Worm (Caenorhabditis elegans) whole organism, L4/young adult: ENCODE data around the gene neg-1.

Source experiments
- W03F9.2 ChIP-seq: fragments of 150-350 bp; optimal IDR thresholded peaks from 2 replicates; lab custom pipeline; 2014; ENCODE audit warnings: missing biosample characterization, missing genetic modification characterization
- dao-5 ChIP-seq: sonication (generic microtip); optimal IDR thresholded peaks from 2 replicates; lab custom pipeline; 2016; ENCODE audit warnings: missing genotype, missing genetic modification characterization, moderate library complexity, missing compliant biosample characterization
- him-1 ChIP-seq: sonication (generic microtip); optimal IDR thresholded peaks from 2 replicates; lab custom pipeline; 2016; ENCODE audit warnings: missing genotype, missing genetic modification reagents, missing genetic modification characterization, missing compliant biosample characterization

The neg-1 gene

DNA sequence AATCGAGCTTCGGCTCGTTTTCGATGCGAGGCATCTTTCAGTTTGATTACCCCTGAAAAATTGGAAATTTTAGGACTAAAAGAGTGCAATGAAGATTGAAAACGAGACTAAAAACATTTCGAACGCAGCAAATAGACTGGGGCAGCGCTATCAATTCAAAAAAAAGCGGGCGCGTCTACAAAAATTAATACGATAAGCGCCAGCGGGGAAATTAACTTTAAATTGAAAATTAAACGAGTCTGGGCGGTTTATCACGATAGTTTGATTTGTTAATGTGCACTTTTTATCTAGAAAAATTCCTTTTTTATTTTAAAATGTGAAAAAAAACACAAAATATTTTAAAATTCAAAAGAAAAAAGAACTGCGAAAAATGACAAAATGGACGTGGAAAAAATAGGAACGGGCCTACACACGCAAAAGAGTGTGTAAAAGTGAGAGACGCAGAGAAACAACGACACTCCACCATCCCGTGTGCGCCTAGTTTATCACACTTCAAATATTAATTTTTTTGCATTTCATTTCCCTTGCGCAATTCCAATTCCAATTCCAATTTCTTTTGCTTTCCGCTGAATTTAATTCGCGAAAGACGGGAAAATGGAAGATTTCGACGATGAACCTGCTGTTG, 3.3 kb downstream of the neg-1 start, which contains the start of the genes gmpr-1 and fipp-1:
TSS of gene gmpr-1 (minus strand) at position 75 of the 625 bp plus-strand sequence.
TSS of gene fipp-1 (plus strand) at position 499 of the 625 bp plus-strand sequence.
- no peak for TF ChIP-seq him-1 (tag; lab: Kevin White, UChicago)
- TF ChIP-seq W03F9.2 (tag; lab: Kevin White, UChicago): peak; percentile 6

- TF ChIP-seq him-1 (tag; lab: Kevin White, UChicago): no peak
- no peak for TF ChIP-seq dao-5
- TF ChIP-seq W03F9.2 (tag; lab: Kevin White, UChicago): no peak
These were observed 4.2 kb downstream of the neg-1 start for ce11 chrV:4370515-4370914.

- TF ChIP-seq him-1 (tag; lab: Kevin White, UChicago) (no peak), dao-5 (no peak), W03F9.2 (tag; lab: Kevin White, UChicago) (no peak)
These were observed 8.2 kb downstream of the neg-1 start, which contains the start of gene F32D1.11 for ce11 chrV:4366440-4366839. Gene F32D1.11 (minus strand): TSS chrV:4366540.

DNA sequence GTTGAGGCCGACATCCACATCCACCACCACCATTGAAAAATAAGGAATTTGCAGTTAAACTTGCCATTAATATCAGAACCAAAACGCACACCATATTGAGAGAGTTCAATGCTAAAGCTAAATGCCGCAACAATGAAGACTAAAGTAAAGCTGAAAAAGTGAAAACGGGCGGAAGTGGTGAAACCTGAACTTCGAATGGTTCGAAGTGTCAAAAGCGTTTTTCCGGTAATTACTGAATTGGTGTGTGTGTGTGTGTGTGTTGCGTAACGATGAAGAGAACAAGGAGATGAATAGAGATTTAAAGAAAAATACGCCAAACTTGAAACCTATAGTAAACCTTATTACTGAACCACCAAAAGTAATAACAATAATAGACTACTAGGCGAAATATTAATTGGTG, 10.2 kb downstream of the neg-1 start, which contains the start of gene grl-13:
TSS of gene grl-13 (minus strand) at position 101 of the 400 bp plus-strand sequence.
- TF ChIP-seq him-1 (tag; lab: Kevin White, UChicago): no peak
- no peak for TF ChIP-seq W03F9.2 (tag; lab: Kevin White, UChicago)
- TF ChIP-seq dao-5: no peak

DNA sequence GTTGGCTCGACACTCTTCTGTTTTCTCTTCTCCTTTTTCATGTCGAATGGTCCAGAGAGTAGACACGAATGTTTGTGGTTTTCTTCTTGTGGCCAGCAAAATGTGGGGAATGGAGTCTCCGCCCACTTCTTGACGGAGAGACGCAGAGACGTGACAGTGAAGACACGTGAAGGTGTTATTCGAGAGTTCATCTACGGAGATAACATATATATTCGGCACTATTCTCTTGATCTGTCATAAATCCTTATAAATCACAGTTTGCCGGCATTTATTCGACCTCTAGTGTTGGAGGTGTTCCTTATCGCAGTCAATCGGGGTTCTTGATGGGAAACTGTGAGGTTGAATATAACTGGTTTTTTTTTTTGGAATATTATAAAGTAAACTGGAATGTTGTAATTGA, 13.2 kb downstream of the neg-1 start, which contains the start of gene F32D1.3:
TSS of gene F32D1.3 (minus strand) at position 65 of the 400 bp plus-strand sequence.
- TF ChIP-seq dao-5 (no peak), W03F9.2 (tag; lab: Kevin White, UChicago) (no peak), him-1 (tag; lab: Kevin White, UChicago) (no peak)

DNA sequence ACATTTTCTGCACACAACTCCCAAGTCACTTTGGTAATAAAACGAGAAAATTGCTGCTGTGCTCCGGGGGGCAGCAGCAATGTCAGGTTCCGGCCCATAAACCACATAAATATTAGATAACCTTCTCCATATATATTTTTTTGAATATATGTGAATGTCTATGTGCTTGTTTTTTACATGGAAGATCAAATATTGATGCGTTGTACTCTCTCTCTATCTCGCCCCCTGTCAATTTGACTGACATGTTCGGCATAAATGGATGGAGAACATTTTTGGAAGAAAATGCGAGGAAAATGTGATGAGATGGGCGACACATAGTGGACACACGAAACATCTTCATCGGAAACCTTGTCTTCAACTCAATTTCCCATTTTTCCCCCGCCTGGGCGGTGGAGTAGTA, 14.7 kb downstream of the neg-1 start:
- TF ChIP-seq W03F9.2 (tag; lab: Kevin White, UChicago) (no peak), him-1 (tag; lab: Kevin White, UChicago) (no peak), dao-5 (no peak)

ce11 chrV:4359127-4359526, 15.5 kb downstream of the neg-1 start:
- TF ChIP-seq him-1 (tag; lab: Kevin White, UChicago) (no peak), W03F9.2 (tag; lab: Kevin White, UChicago) (no peak), dao-5 (no peak)

DNA sequence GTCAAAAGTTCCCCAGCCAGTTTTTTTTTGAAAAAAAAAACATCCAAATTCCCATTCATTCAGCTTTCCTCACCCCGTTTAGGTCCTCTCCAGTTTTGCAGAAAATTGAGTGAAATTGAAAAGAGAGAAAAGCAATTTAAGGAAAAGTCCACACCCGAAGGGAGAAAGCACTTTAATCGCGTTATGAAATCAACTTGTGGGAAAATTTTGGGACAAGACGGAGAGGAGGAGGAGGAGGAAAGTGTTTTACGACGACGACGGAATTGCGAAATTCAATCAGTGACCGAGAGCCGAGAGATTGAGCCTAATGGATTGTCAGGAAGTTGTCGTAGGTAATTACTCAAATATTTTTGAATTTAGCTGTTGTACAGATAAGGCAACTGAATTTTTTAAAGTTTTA, 17.3 kb downstream of the neg-1 start:
- no peak for TF ChIP-seq W03F9.2 (tag; lab: Kevin White, UChicago)
- TF ChIP-seq him-1 (tag; lab: Kevin White, UChicago): no peak
- no peak for TF ChIP-seq dao-5

- TF ChIP-seq him-1 (tag; lab: Kevin White, UChicago) (no peak), dao-5 (no peak), W03F9.2 (tag; lab: Kevin White, UChicago) (no peak)
These were observed 18.5 kb downstream of the neg-1 start for ce11 chrV:4356047-4356612.

DNA sequence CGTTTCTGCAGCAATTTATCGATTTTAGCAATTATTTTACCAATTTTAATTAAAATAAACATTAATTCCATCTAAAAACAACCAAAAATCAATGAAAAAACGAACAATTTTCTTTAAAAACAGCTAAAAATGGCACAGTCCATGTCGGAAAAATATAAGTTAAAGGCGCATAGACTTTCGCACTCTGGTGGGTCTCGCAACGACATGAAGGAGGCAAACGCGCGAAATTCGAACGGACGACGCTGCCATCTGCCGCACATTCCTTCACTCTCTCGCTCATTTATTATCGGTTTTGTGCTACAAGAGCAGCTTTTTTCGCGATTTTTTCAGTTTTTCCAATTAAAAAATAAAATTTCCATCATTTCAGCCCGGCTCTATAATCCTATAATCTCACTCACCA, 27.9 kb downstream of the neg-1 start, which contains the start of gene mcm-7:
TSS of gene mcm-7 (plus strand) at position 368 of the 400 bp plus-strand sequence.
- TF ChIP-seq W03F9.2 (tag; lab: Kevin White, UChicago) (no peak), dao-5 (no peak), him-1 (tag; lab: Kevin White, UChicago) (no peak)

- no peak for TF ChIP-seq W03F9.2 (tag; lab: Kevin White, UChicago)
- TF ChIP-seq him-1 (tag; lab: Kevin White, UChicago): no peak
- no peak for TF ChIP-seq dao-5
These were observed 28.3 kb downstream of the neg-1 start, which contains the start of gene hpo-18 for ce11 chrV:4346325-4346724. Gene hpo-18 (minus strand): TSS chrV:4346425.

DNA sequence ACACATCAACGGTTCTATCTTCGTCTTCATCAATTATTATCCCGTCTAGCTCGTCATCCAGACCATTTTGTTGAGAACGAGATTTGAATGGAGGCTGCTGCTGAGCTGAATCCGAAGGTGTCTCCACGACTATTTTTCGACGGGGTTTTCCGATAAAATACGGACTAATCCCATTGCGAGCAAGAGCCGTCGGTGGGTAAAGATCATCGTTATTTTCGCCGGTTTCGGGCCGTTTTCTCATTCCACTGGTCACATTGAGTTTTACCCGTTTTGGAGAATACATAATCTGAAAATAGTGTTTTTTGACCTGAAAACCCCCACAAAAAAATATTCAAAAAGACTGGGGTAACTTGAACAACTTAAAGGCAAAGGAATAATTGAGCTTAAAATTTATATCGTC, 29.0 kb downstream of the neg-1 start, which contains the start of gene figl-1:
TSS of gene figl-1 (minus strand) at position 286 of the 400 bp plus-strand sequence.
- TF ChIP-seq dao-5: no peak
- TF ChIP-seq W03F9.2 (tag; lab: Kevin White, UChicago): no peak
- no peak for TF ChIP-seq him-1 (tag; lab: Kevin White, UChicago)

DNA sequence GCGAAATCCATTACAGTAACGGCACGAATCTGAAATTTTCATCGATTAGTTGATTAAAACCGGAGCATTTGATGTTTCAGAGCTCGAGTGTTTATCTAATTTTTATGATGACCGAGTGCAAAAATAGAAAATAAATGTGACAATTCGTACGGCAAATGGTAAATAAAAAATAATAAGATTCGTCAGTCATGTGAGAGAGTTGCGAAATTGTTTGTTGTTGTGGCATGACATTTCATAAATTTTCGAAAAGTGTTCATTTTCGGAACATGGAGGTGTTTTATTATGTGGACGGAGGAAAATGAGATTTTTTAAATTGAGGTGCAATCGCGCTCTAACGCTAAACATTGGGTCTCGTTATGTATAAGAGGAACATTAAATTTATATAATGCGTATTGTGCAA, 32.9 kb downstream of the neg-1 start:
- TF ChIP-seq W03F9.2 (tag; lab: Kevin White, UChicago): no peak
- TF ChIP-seq him-1 (tag; lab: Kevin White, UChicago): no peak
- no peak for TF ChIP-seq dao-5

DNA sequence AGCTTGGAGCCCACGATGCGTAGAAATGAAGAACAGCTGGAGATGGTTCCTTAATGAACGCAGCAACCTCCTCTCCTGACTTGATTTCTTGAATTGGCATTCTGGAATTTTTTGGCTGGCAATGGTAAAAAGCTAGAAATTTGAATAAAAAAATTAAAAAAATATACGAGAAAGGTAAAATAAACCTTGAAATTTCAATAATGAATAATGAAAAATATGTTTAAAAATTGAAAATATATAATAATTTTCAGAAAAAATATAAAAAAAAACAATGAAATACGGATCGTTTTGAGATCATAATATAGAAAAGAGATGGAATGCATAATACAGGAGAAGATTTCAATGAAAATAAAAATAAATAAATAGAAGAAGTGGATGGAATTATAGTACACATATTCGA, 33.5 kb downstream of the neg-1 start, which contains the start of gene glrx-3:
TSS of gene glrx-3 (minus strand) at position 101 of the 400 bp plus-strand sequence.
- TF ChIP-seq W03F9.2 (tag; lab: Kevin White, UChicago) (no peak), him-1 (tag; lab: Kevin White, UChicago) (no peak), dao-5 (no peak)
